Fruit fly (Drosophila melanogaster): ENCODE data around the gene LysE.

LysE gene

DNA sequence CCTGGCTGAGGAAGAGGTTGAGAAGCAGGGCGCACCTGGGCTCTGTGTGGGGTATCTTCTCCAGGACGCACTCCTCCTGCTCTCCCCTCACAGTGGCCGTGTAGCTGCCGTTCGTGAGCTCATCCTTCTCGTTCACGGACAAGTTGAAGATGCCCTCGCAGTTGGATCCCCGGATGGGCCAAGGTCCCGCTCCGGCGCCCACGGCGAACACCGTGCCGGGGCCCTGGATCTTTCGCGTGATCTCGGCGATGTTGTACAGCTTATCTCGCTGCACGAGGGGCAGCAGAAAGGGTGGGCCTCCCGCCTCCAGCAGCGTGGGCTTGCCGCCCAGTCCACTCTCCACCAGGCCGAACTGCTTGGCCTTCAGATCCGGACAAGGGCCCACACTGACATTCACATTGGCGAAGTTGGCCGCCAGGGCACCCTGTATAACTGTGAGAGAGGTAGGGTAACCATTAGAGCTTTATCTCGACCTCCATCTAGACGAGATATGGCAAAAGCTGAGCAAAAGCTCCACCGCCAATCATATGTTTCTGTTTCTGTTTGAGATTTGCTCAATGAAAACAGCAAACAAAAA lies 8.7 kb upstream of the LysE start (continued):
- TF ChIP-seq cg (GFP tag; optimal IDR thresholded peaks at IDR 0.05) (no peak), toy (GFP tag; IDR thresholded peaks at IDR 0.05) (0 out of 2 replicates have a peak, but pooled peaks have one; percentile 14), p53 (GFP tag; optimal IDR thresholded peaks at IDR 0.05) (no peak), CG7839 (tag; optimal IDR thresholded peaks at IDR 0.05) (no peak), CG32532 (GFP tag; IDR thresholded peaks at IDR 0.05) (peak; percentile 62), Hr51 (GFP tag; optimal IDR thresholded peaks at IDR 0.05) (no peak), CG18599 (GFP tag; optimal IDR thresholded peaks at IDR 0.05) (no peak), Meics (GFP tag; optimal IDR thresholded peaks at IDR 0.05) (peak; percentile 12), MBD-R2 (GFP tag; IDR thresholded peaks at IDR 0.05) (no peak), CG10654 (GFP tag; optimal IDR thresholded peaks at IDR 0.05) (no peak), Rx (GFP tag; IDR thresholded peaks at IDR 0.05) (no peak), dmrt11E (tag; optimal IDR thresholded peaks at IDR 0.05) (no peak), Optix (GFP tag; IDR thresholded peaks at IDR 0.05) (no peak), sens-2 (GFP tag; IDR thresholded peaks at IDR 0.05) (no peak), CG14710 (tag; optimal IDR thresholded peaks at IDR 0.05) (no peak), stwl (tag; optimal IDR thresholded peaks at IDR 0.05) (no peak), dpn (GFP tag; optimal IDR thresholded peaks at IDR 0.05) (no peak), CG12219 (GFP tag; optimal IDR thresholded peaks at IDR 0.05) (no peak), disco-r (GFP tag; optimal IDR thresholded peaks at IDR 0.05) (no peak), E2f2 (GFP tag; IDR thresholded peaks at IDR 0.05) (peak; percentile 16; the same call in 1 of the 2 replicates), CG9797 (GFP tag; optimal IDR thresholded peaks at IDR 0.05) (no peak), CG14014 (GFP tag; IDR thresholded peaks at IDR 0.05) (peak; percentile 8; the same call in 1 of the 2 replicates), CG10267 (tag; optimal IDR thresholded peaks at IDR 0.05) (no peak), Dref (GFP tag; IDR thresholded peaks at IDR 0.05) (no peak), tgo (GFP tag; IDR thresholded peaks at IDR 0.05) (no peak), CG12659 (GFP tag; optimal IDR thresholded peaks at IDR 0.05) (no peak), H2.0 (GFP tag; IDR thresholded peaks at IDR 0.05) (no peak), CG2875 (GFP tag; optimal IDR thresholded peaks at IDR 0.05) (no peak), CG13894 (tag; optimal IDR thresholded peaks at IDR 0.05) (no peak), D (optimal IDR thresholded peaks at IDR 0.05) (no peak), D (GFP tag; optimal IDR thresholded peaks at IDR 0.05) (no peak), vvl (GFP tag; IDR thresholded peaks at IDR 0.05) (peak; percentile 25; the same call in 1 of the 2 replicates), CG3847 (GFP tag; IDR thresholded peaks at IDR 0.05) (peak; percentile 29; the same call in 1 of the 2 replicates), CG8765 (GFP tag; IDR thresholded peaks at IDR 0.05) (no peak), CG9437 (GFP tag; optimal IDR thresholded peaks at IDR 0.05) (no peak), tio (GFP tag; optimal IDR thresholded peaks at IDR 0.05) (no peak), her (GFP tag; optimal IDR thresholded peaks at IDR 0.05) (no peak), NC2α (GFP tag; optimal IDR thresholded peaks at IDR 0.05) (no peak), CG4854 (GFP tag; optimal IDR thresholded peaks at IDR 0.05) (no peak), MTF-1 (GFP tag; optimal IDR thresholded peaks at IDR 0.05; ENCODE audit: borderline replicate concordance) (no peak), CG15696 (tag; optimal IDR thresholded peaks at IDR 0.05) (no peak), Dll (GFP tag; IDR thresholded peaks at IDR 0.05; ENCODE audit: partially characterized antibody) (no peak), jing (GFP tag; optimal IDR thresholded peaks at IDR 0.05) (no peak), CG7963 (GFP tag; IDR thresholded peaks at IDR 0.05; ENCODE audit: partially characterized antibody) (no peak), Hr78 (GFP tag; optimal IDR thresholded peaks at IDR 0.05) (no peak), lola (GFP tag; optimal IDR thresholded peaks at IDR 0.05) (no peak), CG10366 (GFP tag; IDR thresholded peaks at IDR 0.05) (peak; percentile 68), CG30403 (GFP tag; optimal IDR thresholded peaks at IDR 0.05) (no peak), slou (GFP tag; optimal IDR thresholded peaks at IDR 0.05) (no peak), CG13287 (GFP tag; IDR thresholded peaks at IDR 0.05; ENCODE audit: partially characterized antibody) (peak; percentile 19; the same call in 1 of the 2 replicates)
